Worm (Caenorhabditis elegans) whole organism, midembryonic: ENCODE results near the gene cdh-8.

Experiments
- T22C8.4 ChIP-seq: fragments of 200-800 bp; sonication (Bioruptor generic); IDR thresholded peaks from 2 replicates; pipeline ENCODE4 v1.3.6; 2022; ENCODE audit warnings: missing genetic modification characterization, missing compliant biosample characterization
- flt-1 ChIP-seq: fragments of 200-800 bp; sonication (Bioruptor generic); IDR thresholded peaks from 2 replicates; pipeline ENCODE4 v1.3.6; 2022; ENCODE audit warnings: missing genetic modification characterization, missing compliant biosample characterization
- klf-2 ChIP-seq: fragments of 200-800 bp; sonication (Bioruptor generic); conservative IDR thresholded peaks from 2 replicates; pipeline ENCODE4 v1.3.6; 2022; ENCODE audit warnings: missing genetic modification reagents, missing genetic modification characterization, missing compliant biosample characterization
- med-1 ChIP-seq: sonication (generic microtip); optimal IDR thresholded peaks from 2 replicates; lab custom pipeline; 2017; ENCODE audit warnings: missing genetic modification characterization, mild to moderate bottlenecking, missing compliant biosample characterization, antibody characterized with exemption, missing genetic modification reagents; ENCODE audit not compliant: insufficient read depth
- ztf-23 ChIP-seq: fragments of 200-800 bp; sonication (Bioruptor generic); IDR thresholded peaks from 2 replicates; pipeline ENCODE4 v1.3.6; 2022; ENCODE audit warnings: missing genetic modification reagents, missing genetic modification characterization, missing compliant biosample characterization
- ztf-29 ChIP-seq: fragments of 200-800 bp; sonication (Bioruptor generic); IDR thresholded peaks from 2 replicates; pipeline ENCODE4 v1.3.6; 2022; ENCODE audit warnings: missing genetic modification reagents, missing genetic modification characterization, missing compliant biosample characterization

DNA sequence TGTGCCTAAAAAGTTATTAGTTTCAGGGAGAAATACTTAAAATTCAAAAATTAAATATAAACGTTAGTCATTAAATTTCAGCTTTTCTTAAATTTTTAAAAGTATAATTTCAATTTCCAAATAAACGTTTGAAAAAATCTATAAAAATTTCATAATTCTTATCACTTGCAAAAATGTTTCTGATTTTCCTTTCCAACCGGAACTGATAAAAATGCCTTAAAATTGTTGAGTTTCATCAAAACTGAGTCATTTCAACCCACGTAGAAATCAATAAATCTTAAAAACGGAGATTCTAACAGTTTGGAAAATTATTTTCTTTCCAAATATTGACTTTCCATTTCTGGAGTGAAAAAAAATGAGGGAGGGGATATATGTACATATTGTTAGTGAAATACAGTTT lies 69.3 kb downstream of the cdh-8 start:
- no peak for TF ChIP-seq med-1 (GFP tag; lab: Kevin White, UChicago)
- no peak for TF ChIP-seq flt-1 (GFP tag; lab: Robert Waterston, UW)
- no peak for TF ChIP-seq ztf-23 (GFP tag; lab: Robert Waterston, UW)
- TF ChIP-seq T22C8.4 (GFP tag; lab: Robert Waterston, UW), result no peak
- no peak for TF ChIP-seq ztf-29 (GFP tag; lab: Robert Waterston, UW)
- no peak for TF ChIP-seq klf-2 (GFP tag; lab: Robert Waterston, UW)
